Worm (Caenorhabditis elegans) whole organism, early embryonic: Measurements from ENCODE around the gene F20G2.6.

Experiments
- B0310.2 ChIP-seq: sonication (generic microtip); optimal IDR thresholded peaks from 2 replicates; lab custom pipeline; 2016; ENCODE audit warnings: mild to moderate bottlenecking, missing genetic modification characterization, missing compliant biosample characterization
- F13C5.2 ChIP-seq: sonication (generic microtip); optimal IDR thresholded peaks from 2 replicates; lab custom pipeline; 2017; ENCODE audit warnings: mild to moderate bottlenecking, missing genetic modification characterization, inconsistent platforms, missing compliant biosample characterization
- aly-1 ChIP-seq: sonication (generic microtip); optimal IDR thresholded peaks from 2 replicates; lab custom pipeline; 2016; ENCODE audit warnings: missing genetic modification characterization, missing compliant biosample characterization
- ama-1 ChIP-seq: fragments of 150-350 bp; optimal IDR thresholded peaks from 2 replicates; lab custom pipeline; 2014
- ceh-13 ChIP-seq: fragments of 200-800 bp; sonication (Bioruptor generic); optimal IDR thresholded peaks from 2 replicates; lab custom pipeline; 2018; ENCODE audit warnings: mild to moderate bottlenecking, missing genetic modification characterization, missing compliant biosample characterization
- ceh-36 ChIP-seq: sonication (generic microtip); optimal IDR thresholded peaks from 2 replicates; lab custom pipeline; 2016; ENCODE audit warnings: missing genetic modification characterization, inconsistent platforms, missing compliant biosample characterization
- ets-7 ChIP-seq: sonication (generic microtip); optimal IDR thresholded peaks from 2 replicates; lab custom pipeline; 2016; ENCODE audit warnings: missing genotype, missing genetic modification characterization, missing compliant biosample characterization
- flt-1 ChIP-seq: fragments of 200-800 bp; sonication (Bioruptor generic); IDR thresholded peaks from 2 replicates; pipeline ENCODE4 v1.3.6; 2022; ENCODE audit warnings: missing genetic modification characterization, missing compliant biosample characterization
- hmbx-1 ChIP-seq: sonication (generic microtip); optimal IDR thresholded peaks from 2 replicates; lab custom pipeline; 2016; ENCODE audit warnings: mild to moderate bottlenecking, missing genetic modification characterization, missing compliant biosample characterization
- hmg-4 ChIP-seq: fragments of 200-800 bp; sonication (Bioruptor generic); optimal IDR thresholded peaks from 2 replicates; lab custom pipeline; 2018; ENCODE audit warnings: mild to moderate bottlenecking, missing genetic modification characterization, missing compliant biosample characterization
- hnd-1 ChIP-seq: sonication (generic microtip); optimal IDR thresholded peaks from 2 replicates; lab custom pipeline; 2016; ENCODE audit warnings: missing genetic modification characterization, missing compliant biosample characterization
- pes-1 ChIP-seq: fragments of 200-800 bp; sonication (Bioruptor generic); IDR thresholded peaks from 2 replicates; pipeline ENCODE4 v1.3.6; 2022; ENCODE audit warnings: missing genetic modification reagents, missing genetic modification characterization, missing compliant biosample characterization
- scrt-1 ChIP-seq: fragments of 200-800 bp; sonication (Bioruptor generic); IDR thresholded peaks from 2 replicates; pipeline ENCODE4 v1.3.6; 2022; ENCODE audit warnings: missing genetic modification characterization, missing compliant biosample characterization
- sea-1 ChIP-seq: fragments of 200-800 bp; sonication (Bioruptor generic); conservative IDR thresholded peaks from 2 replicates; pipeline ENCODE4 v1.3.6; 2022; ENCODE audit warnings: missing genetic modification characterization, missing compliant biosample characterization
- tbx-11 ChIP-seq: fragments of 200-800 bp; sonication (Bioruptor generic); IDR thresholded peaks from 2 replicates; pipeline ENCODE4 v1.3.6; 2022; ENCODE audit warnings: missing genetic modification characterization, missing compliant biosample characterization
- tbx-37 ChIP-seq: fragments of 200-800 bp; sonication (Bioruptor generic); conservative IDR thresholded peaks from 2 replicates; pipeline ENCODE4 v1.3.6; 2022; ENCODE audit warnings: missing genetic modification reagents, missing genetic modification characterization, missing compliant biosample characterization
- tra-4 ChIP-seq: sonication (generic microtip); optimal IDR thresholded peaks from 2 replicates; lab custom pipeline; 2017; ENCODE audit warnings: missing genetic modification characterization, missing compliant biosample characterization

Gene F20G2.6

DNA sequence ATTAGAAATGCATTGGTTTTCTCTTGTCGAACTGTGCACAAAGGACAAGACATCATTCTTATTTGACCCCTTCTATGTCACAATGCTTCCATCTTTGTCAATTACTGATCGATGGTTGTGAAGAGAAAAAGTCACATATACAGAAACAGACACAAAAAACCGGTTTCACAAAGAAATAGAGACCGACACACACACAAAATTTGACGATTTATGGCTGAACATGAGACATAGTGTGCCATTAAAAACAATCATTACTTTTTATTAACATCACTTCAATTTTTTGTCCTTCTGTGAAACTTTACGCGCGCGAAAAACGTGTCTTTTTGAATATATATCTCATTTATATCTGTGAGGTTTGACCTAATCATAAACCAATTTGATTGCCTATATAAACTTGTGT, 27.7 kb downstream of the F20G2.6 start:
- TF ChIP-seq tbx-37 (GFP tag; lab: Robert Waterston, UW) = no peak

DNA sequence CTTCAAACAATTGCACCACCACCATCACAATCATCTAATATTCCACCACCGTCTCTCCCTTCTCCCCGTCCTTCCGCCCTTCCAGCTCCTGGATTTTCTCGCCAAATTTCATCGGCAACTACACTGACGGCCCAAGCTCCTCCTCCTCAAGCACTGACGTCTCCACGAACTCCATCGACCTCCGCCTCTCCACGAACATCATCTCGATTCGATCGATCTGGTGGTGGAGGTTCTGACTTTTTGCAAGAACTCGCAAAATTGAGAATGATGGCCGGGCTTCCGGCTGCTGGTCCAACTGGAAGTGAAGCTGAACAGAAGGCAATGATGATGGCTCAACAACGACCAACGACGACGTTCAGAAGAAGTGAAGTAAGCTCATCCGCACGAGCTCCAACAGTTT, 31.2 kb downstream of the F20G2.6 start:
- TF ChIP-seq flt-1 (GFP tag; lab: Robert Waterston, UW) = no peak
- TF ChIP-seq F13C5.2 (tag; lab: Kevin White, UChicago) = no peak
- TF ChIP-seq tbx-11 = no peak

DNA sequence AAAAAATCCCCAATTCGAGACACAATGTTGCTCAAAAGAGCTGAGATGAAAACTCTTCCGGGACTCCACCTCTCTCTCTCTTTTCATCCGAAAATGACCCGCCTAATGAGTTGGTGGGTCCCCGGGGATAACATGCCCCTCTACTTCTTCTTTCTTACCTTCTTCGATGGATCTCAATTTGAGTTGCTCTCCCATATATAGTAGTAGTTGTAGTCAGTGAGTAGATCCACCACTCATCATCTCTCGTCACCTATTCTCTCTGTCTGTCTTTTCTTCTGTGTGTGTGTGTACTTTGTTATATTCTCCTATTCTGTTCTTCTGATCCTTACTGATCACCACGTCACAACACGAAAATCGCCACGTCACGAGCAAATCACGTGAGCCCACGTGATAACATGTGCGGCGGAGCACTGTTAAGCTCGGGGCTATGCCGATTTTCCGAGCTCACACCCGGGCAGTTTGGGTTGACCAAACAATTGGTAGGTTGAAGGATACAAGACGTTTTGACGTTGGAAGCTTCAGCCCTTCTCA, 33.4 kb downstream of the F20G2.6 start, which contains the start of gene twk-32:
Gene twk-32 (plus strand): TSS at position 396 of the 531 bp plus-strand sequence.
- no peak for TF ChIP-seq tbx-11
- no peak for TF ChIP-seq ama-1 (lab: Kevin White, UChicago)
- TF ChIP-seq sea-1 = no peak

DNA sequence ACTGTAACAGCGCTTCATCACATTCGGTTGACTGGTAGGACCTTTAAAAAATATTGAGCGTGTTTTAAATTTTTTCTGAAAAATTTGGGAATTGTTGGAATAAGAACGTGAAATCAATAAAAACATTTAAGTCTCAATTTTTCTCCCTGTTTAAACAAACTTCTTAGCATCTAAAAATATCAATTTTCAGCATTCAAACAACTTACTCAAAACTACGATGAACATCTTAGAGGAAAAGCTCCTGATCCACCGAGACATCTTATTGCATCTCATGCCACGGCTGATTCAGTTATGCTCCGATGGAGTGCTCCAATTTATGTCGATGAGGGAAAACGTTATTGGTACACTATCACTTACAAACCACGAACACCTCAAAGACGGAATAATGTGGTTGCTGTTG, 36.3 kb downstream of the F20G2.6 start:
- TF ChIP-seq hmbx-1 (tag; lab: Kevin White, UChicago) (no peak), B0310.2 (tag; lab: Kevin White, UChicago) (no peak), aly-1 (tag; lab: Kevin White, UChicago) (no peak), ets-7 (no peak), F13C5.2 (tag; lab: Kevin White, UChicago) (no peak), sea-1 (no peak), flt-1 (GFP tag; lab: Robert Waterston, UW) (no peak), ceh-13 (GFP tag; lab: Kevin White, UChicago) (no peak), ama-1 (lab: Kevin White, UChicago) (no peak), ceh-36 (tag; lab: Kevin White, UChicago) (no peak), tbx-11 (no peak), scrt-1 (GFP tag; lab: Robert Waterston, UW) (no peak), tbx-37 (GFP tag; lab: Robert Waterston, UW) (no peak), tra-4 (tag; lab: Kevin White, UChicago) (no peak), hmg-4 (GFP tag; lab: Kevin White, UChicago) (no peak), pes-1 (GFP tag; lab: Robert Waterston, UW) (no peak), hnd-1 (tag; lab: Kevin White, UChicago) (no peak)

DNA sequence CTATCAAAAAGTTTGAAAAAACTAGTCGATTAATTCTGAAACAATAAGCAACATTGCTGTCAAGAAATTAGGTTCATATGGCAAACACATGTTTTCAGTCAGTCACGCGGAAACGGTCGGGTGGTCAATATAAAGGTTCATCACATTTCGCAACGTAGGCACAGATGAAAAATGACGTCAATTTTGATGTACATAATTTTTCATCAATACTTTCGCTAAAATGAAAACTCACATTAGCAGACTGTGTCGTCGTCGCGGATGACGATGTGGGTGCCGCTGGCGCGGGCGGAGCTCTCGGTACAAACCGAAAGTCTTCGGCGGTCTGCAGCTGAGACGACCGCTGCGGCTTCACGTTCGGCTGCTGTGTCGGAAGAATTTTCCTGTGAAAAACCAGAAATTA, 41.0 kb downstream of the F20G2.6 start, which contains the start of gene swan-2:
Gene swan-2 (minus strand): TSS at position 380 of the 400 bp plus-strand sequence.
- TF ChIP-seq F13C5.2 (tag; lab: Kevin White, UChicago) (no peak), ama-1 (lab: Kevin White, UChicago) (peak; percentile 22), sea-1 (0 out of 2 replicates have a peak, but pooled peaks have one; percentile 40)

DNA sequence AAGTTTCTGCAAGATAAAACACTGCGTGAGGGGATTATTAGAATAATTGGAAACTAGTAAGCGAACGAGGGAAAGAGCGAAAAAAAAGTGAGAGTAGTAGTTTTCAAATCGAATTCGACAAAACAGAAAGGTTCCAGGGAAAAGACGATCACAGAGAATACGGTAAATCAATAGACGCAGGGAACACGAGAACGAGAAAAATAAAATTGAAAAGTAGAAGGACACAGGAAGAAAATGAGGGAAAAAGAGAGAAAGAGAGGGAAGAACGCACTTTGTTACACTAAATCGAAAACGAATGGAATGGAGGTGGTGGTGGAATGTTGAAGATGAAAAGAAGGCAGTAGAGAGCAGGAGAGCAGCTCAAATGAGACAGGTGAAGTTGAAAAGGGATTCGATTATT, 44.4 kb downstream of the F20G2.6 start, which contains the start of gene swan-1:
Gene swan-1 (minus strand): TSS at position 6 of the 400 bp plus-strand sequence.
- no peak for TF ChIP-seq ceh-36 (tag; lab: Kevin White, UChicago)
- no peak for TF ChIP-seq flt-1 (GFP tag; lab: Robert Waterston, UW)
- TF ChIP-seq ama-1 (lab: Kevin White, UChicago) = no peak
- no peak for TF ChIP-seq hmbx-1 (tag; lab: Kevin White, UChicago)
- no peak for TF ChIP-seq tbx-11
- no peak for TF ChIP-seq sea-1
- TF ChIP-seq ceh-13 (GFP tag; lab: Kevin White, UChicago) = no peak

DNA sequence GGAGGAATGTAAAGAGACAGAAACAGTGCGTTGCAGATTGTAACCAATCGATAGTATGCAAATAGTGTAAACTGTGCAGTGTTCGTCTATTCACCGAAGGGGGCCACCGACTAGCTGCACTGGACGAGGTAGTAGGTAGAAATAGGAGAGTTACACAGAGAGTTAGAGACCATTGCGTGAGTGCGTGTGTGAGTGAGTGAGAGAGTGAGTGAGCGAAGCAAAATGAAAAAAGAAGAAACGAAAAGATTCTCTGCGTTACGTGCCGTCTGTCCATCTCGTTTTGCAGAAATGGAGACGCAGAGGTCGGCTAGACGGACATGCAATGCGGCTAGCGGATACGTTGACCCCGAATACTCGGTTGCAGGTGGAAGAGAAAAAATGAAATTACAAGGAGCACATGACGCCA, 45.6 kb downstream of the F20G2.6 start:
- TF ChIP-seq scrt-1 (GFP tag; lab: Robert Waterston, UW) (no peak), aly-1 (tag; lab: Kevin White, UChicago) (peak; percentile 63), sea-1 (no peak), tra-4 (tag; lab: Kevin White, UChicago) (no peak), F13C5.2 (tag; lab: Kevin White, UChicago) (peak; percentile 44), hmg-4 (GFP tag; lab: Kevin White, UChicago) (peak; percentile 88), ceh-13 (GFP tag; lab: Kevin White, UChicago) (no peak)

DNA sequence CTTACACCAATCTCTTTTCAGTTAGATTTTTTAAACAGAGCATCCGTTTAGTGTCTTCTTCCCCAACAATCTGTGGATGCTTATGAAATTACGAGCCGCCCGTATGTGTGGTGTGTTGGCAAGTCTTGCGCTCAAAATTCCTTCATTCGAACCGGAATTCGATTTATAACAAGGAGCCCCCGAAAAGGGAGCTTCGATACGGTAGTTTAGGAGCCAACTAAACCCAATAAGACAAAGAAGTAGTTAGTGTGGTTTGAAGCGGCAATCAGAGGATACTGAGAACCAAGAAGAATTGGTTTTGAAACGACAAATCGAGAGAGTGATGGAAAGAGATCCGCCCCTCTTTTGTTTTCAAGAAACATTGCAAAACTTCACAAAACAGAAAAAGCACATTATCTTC, 49.5 kb downstream of the F20G2.6 start:
- no peak for TF ChIP-seq B0310.2 (tag; lab: Kevin White, UChicago)

DNA sequence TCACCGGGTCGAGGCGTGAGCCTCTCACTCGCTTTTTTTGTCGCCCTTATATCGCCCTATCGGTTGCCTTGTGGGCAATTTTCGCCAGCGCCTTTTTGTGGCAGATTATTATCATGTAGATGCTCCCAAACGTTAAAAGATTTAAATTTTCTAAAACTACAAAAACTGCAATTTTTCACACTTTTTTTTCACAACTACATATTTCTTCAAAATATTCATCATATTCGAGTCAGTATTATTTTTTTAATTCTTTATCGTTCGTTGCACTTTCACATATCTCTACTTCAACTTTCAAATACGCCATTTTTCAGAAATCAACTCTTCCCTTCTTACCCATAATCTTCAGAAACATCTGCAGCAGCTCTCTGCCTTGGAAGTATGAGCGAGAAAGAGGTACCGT, 50.1 kb downstream of the F20G2.6 start, which contains the start of gene ceh-24:
Gene ceh-24 (plus strand): TSS at position 301 of the 400 bp plus-strand sequence.
- no peak for TF ChIP-seq hmbx-1 (tag; lab: Kevin White, UChicago)
- TF ChIP-seq ceh-36 (tag; lab: Kevin White, UChicago) = no peak
- no peak for TF ChIP-seq tbx-11
- no peak for TF ChIP-seq hmg-4 (GFP tag; lab: Kevin White, UChicago)
- TF ChIP-seq ceh-13 (GFP tag; lab: Kevin White, UChicago) = no peak
- no peak for TF ChIP-seq sea-1
- no peak for TF ChIP-seq hnd-1 (tag; lab: Kevin White, UChicago)
- no peak for TF ChIP-seq F13C5.2 (tag; lab: Kevin White, UChicago)
- no peak for TF ChIP-seq tra-4 (tag; lab: Kevin White, UChicago)
- TF ChIP-seq pes-1 (GFP tag; lab: Robert Waterston, UW) = no peak
- TF ChIP-seq ama-1 (lab: Kevin White, UChicago) = no peak
- no peak for TF ChIP-seq tbx-37 (GFP tag; lab: Robert Waterston, UW)
- no peak for TF ChIP-seq aly-1 (tag; lab: Kevin White, UChicago)
- TF ChIP-seq ets-7 = no peak
- no peak for TF ChIP-seq scrt-1 (GFP tag; lab: Robert Waterston, UW)
- no peak for TF ChIP-seq B0310.2 (tag; lab: Kevin White, UChicago)
- no peak for TF ChIP-seq flt-1 (GFP tag; lab: Robert Waterston, UW)
